Worm (Caenorhabditis elegans) whole organism, L1 larva: ENCODE data around the gene C09H10.9.

ENCODE experiments used
- C16A3.4 ChIP-seq: fragments of 150-350 bp; optimal IDR thresholded peaks from 2 replicates; lab custom pipeline; 2014; ENCODE audit warnings: missing biosample characterization, missing genetic modification characterization
- C34B4.2 ChIP-seq: sonication (generic microtip); optimal IDR thresholded peaks from 2 replicates; lab custom pipeline; 2017; ENCODE audit warnings: mild to moderate bottlenecking, missing genetic modification characterization, missing compliant biosample characterization
- Y116A8C.19 ChIP-seq: sonication (generic microtip); optimal IDR thresholded peaks from 2 replicates; lab custom pipeline; 2016; ENCODE audit warnings: missing compliant biosample characterization, missing genetic modification characterization, borderline replicate concordance
- ceh-8 ChIP-seq: fragments of 200-800 bp; sonication (Bioruptor generic); optimal IDR thresholded peaks from 2 replicates; lab custom pipeline; 2018; ENCODE audit warnings: mild to moderate bottlenecking, missing genetic modification characterization, moderate library complexity, missing compliant biosample characterization
- ceh-88 ChIP-seq: fragments of 200-800 bp; sonication (Bioruptor generic); IDR thresholded peaks from 2 replicates; pipeline ENCODE4 v1.3.6; 2022; ENCODE audit warnings: missing genetic modification characterization, missing compliant biosample characterization
- ces-1 ChIP-seq: fragments of 150-350 bp; optimal IDR thresholded peaks from 2 replicates; lab custom pipeline; 2014; ENCODE audit warnings: missing biosample characterization, missing genetic modification reagents, missing genetic modification characterization
- efl-1 ChIP-seq, 4 experiments: fragments of 150-350 bp; optimal IDR thresholded peaks in 3 of 4; peaks in 1 of 4; 1 replicate in 1 of 4; 2 replicates in 3 of 4; lab custom pipeline; 2014; ENCODE audit warnings: missing biosample characterization in 2 of 4, missing genetic modification characterization in 2 of 4, missing genetic modification reagents in 2 of 4
- egl-13 ChIP-seq: sonication (generic microtip); optimal IDR thresholded peaks from 2 replicates; lab custom pipeline; 2016; ENCODE audit warnings: missing genotype, missing genetic modification reagents, missing genetic modification characterization, missing compliant biosample characterization
- egl-27 ChIP-seq, 2 experiments: fragments of 150-350 bp in 1 of 2; sonication (generic microtip); optimal IDR thresholded peaks; 3 replicates each; lab custom pipeline; 2017 to 2018; ENCODE audit warnings: missing biosample characterization in 2 of 2, missing genetic modification characterization in 2 of 2, missing genetic modification reagents in 2 of 2
- elt-2 ChIP-seq: sonication (generic microtip); optimal IDR thresholded peaks from 2 replicates; lab custom pipeline; 2016; ENCODE audit warnings: missing genetic modification characterization, mild to moderate bottlenecking, inconsistent platforms, missing compliant biosample characterization, missing genetic modification reagents
- ets-5 ChIP-seq: fragments of 200-800 bp; sonication (Bioruptor generic); IDR thresholded peaks from 2 replicates; pipeline ENCODE4 v1.3.6; 2022; ENCODE audit warnings: missing genetic modification characterization, missing compliant biosample characterization
- fkh-8 ChIP-seq: sonication (generic microtip); optimal IDR thresholded peaks from 2 replicates; lab custom pipeline; 2016; ENCODE audit warnings: mild to moderate bottlenecking, missing genetic modification characterization, missing compliant biosample characterization
- hlh-4 ChIP-seq: sonication (generic microtip); optimal IDR thresholded peaks from 2 replicates; lab custom pipeline; 2016; ENCODE audit warnings: mild to moderate bottlenecking, missing genetic modification characterization, missing compliant biosample characterization
- irx-1 ChIP-seq: sonication (generic microtip); optimal IDR thresholded peaks from 2 replicates; lab custom pipeline; 2016; ENCODE audit warnings: missing genetic modification characterization, missing compliant biosample characterization
- lin-13 ChIP-seq: fragments of 150-350 bp; optimal IDR thresholded peaks from 2 replicates; lab custom pipeline; 2014; ENCODE audit warnings: missing biosample characterization, missing genetic modification reagents, missing genetic modification characterization
- lin-35 ChIP-seq, 2 experiments: fragments of 150-350 bp; optimal IDR thresholded peaks; 2 replicates each; lab custom pipeline; 2014; ENCODE audit warnings: missing biosample characterization in 2 of 2, missing genetic modification characterization in 2 of 2, missing genetic modification reagents in 2 of 2
- lir-3 ChIP-seq: sonication (generic microtip); optimal IDR thresholded peaks from 2 replicates; lab custom pipeline; 2016; ENCODE audit warnings: mild to moderate bottlenecking, missing genetic modification characterization, moderate library complexity, missing compliant biosample characterization; ENCODE audit not compliant: poor library complexity
- mdl-1 ChIP-seq, 2 experiments: fragments of 150-350 bp; optimal IDR thresholded peaks; 2 replicates each; lab custom pipeline; 2014 to 2017; ENCODE audit warnings: missing biosample characterization in 2 of 2, missing genetic modification characterization in 2 of 2, inconsistent platforms in 1 of 2
- mef-2 ChIP-seq: fragments of 150-350 bp; optimal IDR thresholded peaks from 2 replicates; lab custom pipeline; 2014; ENCODE audit warnings: missing biosample characterization, missing genetic modification characterization
- nhr-28 ChIP-seq: fragments of 150-350 bp; optimal IDR thresholded peaks from 2 replicates; lab custom pipeline; 2014; ENCODE audit warnings: missing biosample characterization, missing genetic modification characterization
- nhr-71 ChIP-seq: sonication (generic microtip); optimal IDR thresholded peaks from 2 replicates; lab custom pipeline; 2016; ENCODE audit warnings: mild to moderate bottlenecking, missing genetic modification characterization, moderate library complexity, missing compliant biosample characterization
- nhr-76 ChIP-seq: sonication (generic microtip); optimal IDR thresholded peaks from 2 replicates; lab custom pipeline; 2017; ENCODE audit warnings: missing biosample characterization, missing genetic modification characterization
- nhr-90 ChIP-seq: sonication (generic microtip); optimal IDR thresholded peaks from 2 replicates; lab custom pipeline; 2016; ENCODE audit warnings: mild to moderate bottlenecking, missing genetic modification characterization, missing compliant biosample characterization; ENCODE audit not compliant: poor library complexity
- pag-3 ChIP-seq: sonication (generic microtip); optimal IDR thresholded peaks from 2 replicates; lab custom pipeline; 2017; ENCODE audit warnings: missing genetic modification characterization, mild to moderate bottlenecking, missing compliant biosample characterization, antibody characterized with exemption, borderline replicate concordance; ENCODE audit not compliant: insufficient read depth
- pqm-1 ChIP-seq: sonication (generic microtip); optimal IDR thresholded peaks from 3 replicates; lab custom pipeline; 2017; ENCODE audit warnings: missing biosample characterization, missing genetic modification characterization
- skn-1 ChIP-seq: fragments of 150-350 bp; optimal IDR thresholded peaks from 2 replicates; lab custom pipeline; 2014; ENCODE audit warnings: missing biosample characterization, missing genetic modification characterization
- snpc-4 ChIP-seq: fragments of 150-350 bp; optimal IDR thresholded peaks from 2 replicates; lab custom pipeline; 2014; ENCODE audit warnings: missing biosample characterization, missing genetic modification characterization
- snu-23 ChIP-seq: sonication (generic microtip); optimal IDR thresholded peaks from 2 replicates; lab custom pipeline; 2016; ENCODE audit warnings: missing genetic modification characterization, missing compliant biosample characterization
- sox-4 ChIP-seq: sonication (generic microtip); optimal IDR thresholded peaks from 2 replicates; lab custom pipeline; 2016; ENCODE audit warnings: missing genetic modification characterization, missing compliant biosample characterization
- sptf-1 ChIP-seq: fragments of 150-350 bp; optimal IDR thresholded peaks from 2 replicates; lab custom pipeline; 2014; ENCODE audit warnings: missing biosample characterization, missing genetic modification characterization
- swsn-7 ChIP-seq: sonication (generic microtip); optimal IDR thresholded peaks from 2 replicates; lab custom pipeline; 2016; ENCODE audit warnings: missing genetic modification characterization, missing compliant biosample characterization
- unc-62 ChIP-seq: fragments of 150-350 bp; optimal IDR thresholded peaks from 2 replicates; lab custom pipeline; 2014; ENCODE audit warnings: missing biosample characterization, missing genetic modification reagents, missing genetic modification characterization
- vab-15 ChIP-seq: sonication (generic microtip); optimal IDR thresholded peaks from 2 replicates; lab custom pipeline; 2017; ENCODE audit warnings: missing genotype, mild to moderate bottlenecking, missing genetic modification characterization, missing compliant biosample characterization
- ztf-4 ChIP-seq: fragments of 150-350 bp; optimal IDR thresholded peaks from 2 replicates; lab custom pipeline; 2014; ENCODE audit warnings: missing biosample characterization, missing genetic modification characterization

C09H10.9 gene

DNA sequence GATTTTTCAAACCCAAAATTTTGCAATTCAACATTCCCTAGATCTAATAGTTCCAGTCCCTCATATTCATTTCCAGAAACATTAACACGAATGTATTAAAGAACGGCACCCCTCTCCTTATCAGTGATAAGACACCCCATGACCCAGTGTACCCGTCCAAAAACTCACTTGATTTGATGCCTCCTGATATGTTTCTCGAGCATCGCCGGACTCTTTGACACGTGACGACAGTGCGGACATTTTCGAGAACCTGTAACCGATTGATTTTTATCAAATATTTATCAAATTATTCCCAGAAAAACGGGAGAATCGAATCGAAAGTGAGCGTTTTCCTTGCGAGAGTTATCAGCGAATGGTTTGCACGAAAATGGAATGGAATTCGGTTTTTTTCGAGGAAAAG is 46.7 kb downstream of the C09H10.9 start:
- no peak for TF ChIP-seq efl-1 (optimal IDR thresholded peaks at IDR 0.05; lab: Kevin White, UChicago)
- TF ChIP-seq efl-1 (GFP tag; optimal IDR thresholded peaks at IDR 0.05 in 1 of 2; lab: Kevin White, UChicago) = peak in 1 of 2 experiments; percentile 41
- TF ChIP-seq mdl-1 (tag; optimal IDR thresholded peaks at IDR 0.05; lab: Kevin White, UChicago) = peak in 1 of 2 experiments; percentile 40
- peak in 1 of 2 experiments; percentile 52 for TF ChIP-seq lin-35 (GFP tag; optimal IDR thresholded peaks at IDR 0.05; lab: Kevin White, UChicago)
- TF ChIP-seq ceh-88 (GFP tag; lab: Robert Waterston, UW) = no peak
- TF ChIP-seq nhr-90 (tag; lab: Kevin White, UChicago) = peak; percentile 35
- TF ChIP-seq elt-2 (tag; lab: Kevin White, UChicago) = peak; percentile 97
- TF ChIP-seq ztf-4 (tag; lab: Kevin White, UChicago) = no peak
- TF ChIP-seq nhr-71 (tag; lab: Kevin White, UChicago) = peak; percentile 33

DNA sequence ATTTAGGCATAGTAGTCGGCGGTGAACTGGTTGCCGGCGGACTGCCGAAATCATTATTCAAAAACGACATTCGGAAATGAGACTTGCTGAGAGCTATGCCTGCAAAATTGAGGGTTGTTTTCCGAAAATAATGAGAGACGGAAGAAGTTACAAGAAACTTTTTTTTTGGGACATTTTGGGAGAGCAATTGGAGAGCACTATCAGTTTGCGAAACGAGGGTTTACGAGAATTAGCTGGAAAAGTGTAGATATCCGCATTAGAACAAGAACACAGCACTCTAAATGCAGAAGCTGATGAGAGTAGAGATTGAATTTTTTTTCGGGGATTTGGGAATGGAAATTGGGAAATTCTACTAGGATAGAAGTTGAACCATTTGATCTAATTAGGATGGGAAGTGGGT is 48.2 kb downstream of the C09H10.9 start, which contains the start of gene pqm-1:
Gene pqm-1 (minus strand): TSS at position 101 of the 400 bp plus-strand sequence.
- no peak for TF ChIP-seq egl-27 (tag; optimal IDR thresholded peaks at IDR 0.05; lab: Kevin White, UChicago)
- no peak for TF ChIP-seq nhr-90 (tag; lab: Kevin White, UChicago)
- TF ChIP-seq skn-1 (tag; lab: Kevin White, UChicago) = no peak
- TF ChIP-seq nhr-28 (tag; lab: Kevin White, UChicago) = no peak
- TF ChIP-seq irx-1 (tag; lab: Kevin White, UChicago) = no peak
- no peak for TF ChIP-seq snpc-4 (tag; lab: Kevin White, UChicago)
- no peak for TF ChIP-seq lir-3 (tag; lab: Kevin White, UChicago)
- TF ChIP-seq ceh-8 (GFP tag; lab: Kevin White, UChicago) = no peak
- no peak for TF ChIP-seq hlh-4 (tag; lab: Kevin White, UChicago)
- no peak for TF ChIP-seq C34B4.2 (tag; lab: Kevin White, UChicago)
- TF ChIP-seq pqm-1 (tag; lab: Kevin White, UChicago) = no peak
- no peak for TF ChIP-seq ces-1 (GFP tag; lab: Kevin White, UChicago)
- no peak for TF ChIP-seq unc-62 (GFP tag; lab: Kevin White, UChicago)
- TF ChIP-seq nhr-76 = no peak
- TF ChIP-seq snu-23 = no peak
- no peak for TF ChIP-seq fkh-8 (tag; lab: Kevin White, UChicago)
- TF ChIP-seq pag-3 (tag; lab: Kevin White, UChicago) = no peak
- no peak for TF ChIP-seq lin-13
- TF ChIP-seq, all 84 proteins: peak for 0

DNA sequence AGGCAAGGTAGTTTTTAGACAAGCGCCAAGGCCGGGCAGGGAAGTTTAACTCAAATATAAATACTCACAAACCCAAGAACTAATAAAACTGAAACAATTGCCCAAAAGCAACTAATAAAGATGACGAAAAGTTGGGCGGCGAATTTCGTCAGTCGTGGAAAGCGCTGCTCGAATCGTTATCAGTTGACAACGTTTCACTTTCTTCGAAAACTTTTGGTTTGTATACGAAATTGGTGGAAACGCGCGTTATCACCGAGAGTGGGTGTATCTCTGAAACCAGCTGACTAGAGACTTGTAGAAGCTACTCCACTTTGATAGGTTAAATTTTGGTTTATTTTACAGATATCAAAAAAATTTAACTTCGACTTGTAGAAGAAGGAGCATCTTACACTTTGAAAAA is 48.8 kb downstream of the C09H10.9 start:
- TF ChIP-seq swsn-7 (tag; lab: Kevin White, UChicago) (no peak), elt-2 (tag; lab: Kevin White, UChicago) (peak; percentile 9)

DNA sequence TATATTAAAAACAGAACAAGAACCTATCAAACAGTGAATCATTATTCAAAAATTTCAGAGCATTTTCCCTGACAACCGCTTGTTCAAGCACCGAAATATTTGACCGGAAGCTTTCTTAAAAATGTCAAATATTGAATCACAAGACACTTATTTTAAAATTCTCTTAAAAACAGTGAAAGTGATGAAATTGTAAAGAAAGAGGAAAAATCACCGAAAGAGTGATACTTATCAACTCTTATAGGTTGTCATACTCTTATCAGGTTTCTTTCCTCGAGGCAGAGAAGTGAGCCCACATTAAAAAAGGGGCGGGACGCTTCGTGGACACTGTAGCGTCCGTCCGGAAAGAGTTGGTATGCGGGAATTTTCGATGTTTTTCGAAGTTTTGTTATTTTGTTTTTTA is 49.5 kb downstream of the C09H10.9 start:
- no peak for TF ChIP-seq swsn-7 (tag; lab: Kevin White, UChicago)
- peak; percentile 72 for TF ChIP-seq elt-2 (tag; lab: Kevin White, UChicago)

DNA sequence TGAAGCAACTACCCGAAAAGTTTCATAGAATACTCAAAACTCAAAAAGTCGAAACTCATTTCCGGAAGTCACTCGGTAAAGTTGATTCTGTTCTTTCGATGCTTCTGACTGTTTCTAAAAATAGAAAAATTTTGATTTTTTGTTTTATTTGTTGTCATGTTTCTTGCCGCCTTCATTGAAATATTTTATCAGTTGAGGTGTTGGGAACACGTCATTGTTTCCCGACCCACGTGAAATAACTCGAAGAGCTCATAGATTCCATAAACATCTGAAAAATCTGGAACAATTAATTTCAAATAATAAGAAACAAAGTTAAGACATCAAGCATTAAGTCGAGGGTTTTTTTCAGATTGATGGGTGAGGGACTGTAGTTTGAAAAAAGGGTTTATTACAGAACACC is 50.7 kb downstream of the C09H10.9 start:
- TF ChIP-seq efl-1 (optimal IDR thresholded peaks at IDR 0.05; lab: Kevin White, UChicago) (no peak), efl-1 (GFP tag; optimal IDR thresholded peaks at IDR 0.05 in 1 of 2; lab: Kevin White, UChicago) (no peak), elt-2 (tag; lab: Kevin White, UChicago) (peak; percentile 12)

DNA sequence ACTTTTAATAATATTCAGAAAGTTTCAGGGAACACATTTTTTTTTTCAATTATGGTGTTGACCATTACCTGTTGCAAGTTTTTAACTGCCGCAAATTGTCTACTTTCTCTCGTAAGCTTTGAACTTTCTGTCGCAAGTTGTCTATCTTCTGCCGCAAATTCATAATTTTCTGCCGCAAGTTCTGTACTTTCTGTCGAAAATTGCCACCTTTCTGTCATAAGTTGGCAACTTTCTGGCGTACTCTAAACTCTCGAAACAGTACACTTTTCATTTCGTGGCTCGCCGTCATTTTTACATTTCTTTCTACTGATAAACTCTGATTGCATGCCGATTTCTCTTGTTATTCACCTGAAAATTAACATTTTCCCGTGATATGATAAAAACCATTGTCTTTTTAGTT is 51.1 kb downstream of the C09H10.9 start:
- TF ChIP-seq mef-2 (tag; lab: Kevin White, UChicago) (no peak), egl-13 (no peak), vab-15 (no peak), unc-62 (GFP tag; lab: Kevin White, UChicago) (no peak), sptf-1 (tag; lab: Kevin White, UChicago) (no peak), fkh-8 (tag; lab: Kevin White, UChicago) (no peak), ceh-8 (GFP tag; lab: Kevin White, UChicago) (no peak), C16A3.4 (tag; lab: Kevin White, UChicago) (no peak), Y116A8C.19 (no peak), ets-5 (GFP tag; lab: Robert Waterston, UW) (no peak), sox-4 (tag; lab: Kevin White, UChicago) (no peak)
